Worm (Caenorhabditis elegans) whole organism, late embryonic: ENCODE data around the gene daf-36.

Source experiments
- C38D4.7 ChIP-seq: fragments of 200-800 bp; sonication (Bioruptor generic); optimal IDR thresholded peaks from 2 replicates; lab custom pipeline; 2018; ENCODE audit warnings: mild to moderate bottlenecking, missing genetic modification characterization, moderate library complexity, missing compliant biosample characterization
- T23F11.4 ChIP-seq: fragments of 200-800 bp; sonication (Bioruptor generic); optimal IDR thresholded peaks from 2 replicates; lab custom pipeline; 2018; ENCODE audit warnings: mild to moderate bottlenecking, missing genetic modification characterization, missing compliant biosample characterization
- Y22D7AL.16 ChIP-seq: sonication (generic microtip); optimal IDR thresholded peaks from 2 replicates; lab custom pipeline; 2016; ENCODE audit warnings: missing genetic modification characterization, missing compliant biosample characterization
- ceh-14 ChIP-seq: sonication (generic microtip); optimal IDR thresholded peaks from 2 replicates; lab custom pipeline; 2016; ENCODE audit warnings: missing genotype, missing genetic modification characterization, missing compliant biosample characterization
- ceh-19 ChIP-seq: fragments of 200-800 bp; sonication (Bioruptor generic); optimal IDR thresholded peaks from 2 replicates; lab custom pipeline; 2018; ENCODE audit warnings: mild to moderate bottlenecking, missing genetic modification characterization, missing compliant biosample characterization
- ceh-22 ChIP-seq: sonication (generic microtip); optimal IDR thresholded peaks from 2 replicates; lab custom pipeline; 2017; ENCODE audit warnings: missing biosample characterization, missing genetic modification characterization
- ceh-31 ChIP-seq: sonication (generic microtip); optimal IDR thresholded peaks from 2 replicates; lab custom pipeline; 2016; ENCODE audit warnings: missing genetic modification characterization, missing compliant biosample characterization
- ceh-34 ChIP-seq: sonication (generic microtip); optimal IDR thresholded peaks from 2 replicates; lab custom pipeline; 2016; ENCODE audit warnings: mild to moderate bottlenecking, missing genetic modification characterization, missing compliant biosample characterization
- ceh-45 ChIP-seq: fragments of 200-800 bp; sonication (Bioruptor generic); IDR thresholded peaks from 2 replicates; pipeline ENCODE4 v1.3.6; 2022; ENCODE audit warnings: missing genetic modification reagents, missing genetic modification characterization, missing compliant biosample characterization
- ceh-6 ChIP-seq: fragments of 200-800 bp; sonication (Bioruptor generic); optimal IDR thresholded peaks from 2 replicates; lab custom pipeline; 2018; ENCODE audit warnings: mild to moderate bottlenecking, missing genetic modification characterization, missing compliant biosample characterization
- dmd-4 ChIP-seq: sonication (generic microtip); optimal IDR thresholded peaks from 2 replicates; lab custom pipeline; 2016; ENCODE audit warnings: borderline replicate concordance, missing genetic modification characterization, missing compliant biosample characterization
- dve-1 ChIP-seq: sonication (generic microtip); optimal IDR thresholded peaks from 2 replicates; lab custom pipeline; 2017; ENCODE audit warnings: antibody characterized with exemption, mild to moderate bottlenecking, missing genetic modification characterization, missing compliant biosample characterization
- elt-2 ChIP-seq: sonication (generic microtip); optimal IDR thresholded peaks from 2 replicates; lab custom pipeline; 2016; ENCODE audit warnings: missing genetic modification reagents, missing genetic modification characterization, missing compliant biosample characterization
- eyg-1 ChIP-seq: sonication (generic microtip); optimal IDR thresholded peaks from 2 replicates; lab custom pipeline; 2016; ENCODE audit warnings: missing genotype, missing genetic modification characterization, missing compliant biosample characterization
- fkh-6 ChIP-seq: sonication (generic microtip); optimal IDR thresholded peaks from 2 replicates; lab custom pipeline; 2016; ENCODE audit warnings: missing genetic modification characterization, missing compliant biosample characterization
- hlh-15 ChIP-seq: sonication (generic microtip); optimal IDR thresholded peaks from 2 replicates; lab custom pipeline; 2016; ENCODE audit warnings: missing genetic modification characterization, missing compliant biosample characterization
- lim-6 ChIP-seq: sonication (generic microtip); optimal IDR thresholded peaks from 2 replicates; lab custom pipeline; 2016; ENCODE audit warnings: missing genetic modification characterization, missing compliant biosample characterization
- mec-3 ChIP-seq: sonication (generic microtip); optimal IDR thresholded peaks from 2 replicates; lab custom pipeline; 2016; ENCODE audit warnings: borderline replicate concordance, missing genetic modification characterization, missing compliant biosample characterization
- nfya-1 ChIP-seq: sonication (generic microtip); optimal IDR thresholded peaks from 2 replicates; lab custom pipeline; 2017; ENCODE audit warnings: missing genetic modification characterization, mild to moderate bottlenecking, missing compliant biosample characterization, antibody characterized with exemption, moderate library complexity
- nhr-232 ChIP-seq: sonication (generic microtip); optimal IDR thresholded peaks from 2 replicates; lab custom pipeline; 2016; ENCODE audit warnings: missing genetic modification characterization, missing compliant biosample characterization
- pag-3 ChIP-seq: sonication (generic microtip); optimal IDR thresholded peaks from 2 replicates; lab custom pipeline; 2016; ENCODE audit warnings: missing compliant biosample characterization, missing genetic modification characterization, borderline replicate concordance
- pat-9 ChIP-seq: fragments of 200-800 bp; sonication (Bioruptor generic); optimal IDR thresholded peaks from 2 replicates; lab custom pipeline; 2018; ENCODE audit warnings: mild to moderate bottlenecking, missing genetic modification characterization, moderate library complexity, missing compliant biosample characterization
- pax-1 ChIP-seq: fragments of 150-350 bp; optimal IDR thresholded peaks from 2 replicates; lab custom pipeline; 2014; ENCODE audit warnings: missing biosample characterization, missing genetic modification characterization
- pqm-1 ChIP-seq: sonication (generic microtip); optimal IDR thresholded peaks from 2 replicates; lab custom pipeline; 2016; ENCODE audit warnings: missing genetic modification characterization, missing compliant biosample characterization
- pros-1 ChIP-seq: fragments of 150-350 bp; optimal IDR thresholded peaks from 2 replicates; lab custom pipeline; 2014; ENCODE audit warnings: missing biosample characterization, missing genetic modification reagents, missing genetic modification characterization
- ref-2 ChIP-seq: sonication (generic microtip); optimal IDR thresholded peaks from 2 replicates; lab custom pipeline; 2016; ENCODE audit warnings: missing genetic modification characterization, missing compliant biosample characterization
- sdc-2 ChIP-seq: sonication (generic microtip); optimal IDR thresholded peaks from 2 replicates; lab custom pipeline; 2016; ENCODE audit warnings: missing genotype, missing genetic modification characterization, missing compliant biosample characterization
- tbx-2 ChIP-seq: sonication (generic microtip); optimal IDR thresholded peaks from 2 replicates; lab custom pipeline; 2016; ENCODE audit warnings: missing genetic modification characterization, missing compliant biosample characterization
- tbx-7 ChIP-seq: sonication (generic microtip); optimal IDR thresholded peaks from 2 replicates; lab custom pipeline; 2016; ENCODE audit warnings: missing genotype, missing genetic modification characterization, missing compliant biosample characterization
- ttx-3 ChIP-seq: sonication (generic microtip); optimal IDR thresholded peaks from 2 replicates; lab custom pipeline; 2016; ENCODE audit warnings: missing genetic modification reagents, missing genetic modification characterization, missing compliant biosample characterization
- unc-3 ChIP-seq, 2 experiments: fragments of 200-800 bp in 1 of 2; sonication (Bioruptor generic) in 1 of 2; sonication (generic microtip) in 1 of 2; conservative IDR thresholded peaks in 1 of 2; optimal IDR thresholded peaks in 1 of 2; 2 replicates each; pipeline versions ENCODE4 v1.3.6 to Lab custom; 2016 to 2022; ENCODE audit warnings: missing compliant biosample characterization in 2 of 2, missing genetic modification characterization in 2 of 2, missing genetic modification reagents in 1 of 2
- unc-42 ChIP-seq: sonication (generic microtip); optimal IDR thresholded peaks from 2 replicates; lab custom pipeline; 2016; ENCODE audit warnings: missing genotype, missing genetic modification characterization, missing compliant biosample characterization
- unc-55 ChIP-seq: sonication (generic microtip); optimal IDR thresholded peaks from 2 replicates; lab custom pipeline; 2017; ENCODE audit warnings: missing biosample characterization, missing genetic modification reagents, missing genetic modification characterization
- unc-86 ChIP-seq: sonication (generic microtip); optimal IDR thresholded peaks from 2 replicates; lab custom pipeline; 2016; ENCODE audit warnings: missing genetic modification characterization, missing compliant biosample characterization
- ztf-16 ChIP-seq: sonication (generic microtip); optimal IDR thresholded peaks from 2 replicates; lab custom pipeline; 2017; ENCODE audit warnings: missing genetic modification characterization, missing compliant biosample characterization

daf-36 gene

ce11 chrV:10244018-10244720 lies 18.7 kb upstream of the daf-36 start:
- no peak for TF ChIP-seq fkh-6 (tag; lab: Kevin White, UChicago)
- peak; percentile 76 for TF ChIP-seq elt-2 (tag; lab: Kevin White, UChicago)

- no peak for TF ChIP-seq pax-1
Observed at ce11 chrV:10243105-10243504, 17.6 kb upstream of the daf-36 start, which contains the start of gene C12D8.9. C12D8.9 (minus strand) TSS chrV:10243205.

- TF ChIP-seq pag-3, result no peak
- no peak for TF ChIP-seq dve-1 (tag; lab: Kevin White, UChicago)
- TF ChIP-seq C38D4.7, result no peak
- TF ChIP-seq fkh-6 (tag; lab: Kevin White, UChicago), result no peak
- no peak for TF ChIP-seq pat-9 (tag; lab: Kevin White, UChicago)
- TF ChIP-seq unc-42 (tag; lab: Kevin White, UChicago), result no peak
- no peak for TF ChIP-seq Y22D7AL.16
- no peak for TF ChIP-seq unc-86 (tag; lab: Kevin White, UChicago)
- TF ChIP-seq ceh-14, result no peak
- TF ChIP-seq ceh-34 (tag; lab: Kevin White, UChicago), result no peak
- TF ChIP-seq nfya-1, result no peak
- no peak for TF ChIP-seq ceh-6 (GFP tag; lab: Kevin White, UChicago)
- no peak for TF ChIP-seq unc-3 (GFP tag; conservative IDR thresholded peaks at IDR 0.05; lab: Robert Waterston, UW)
- TF ChIP-seq unc-3 (tag; optimal IDR thresholded peaks at IDR 0.05; lab: Kevin White, UChicago), result no peak
- TF ChIP-seq sdc-2 (tag; lab: Kevin White, UChicago), result no peak
- TF ChIP-seq T23F11.4, result no peak
- TF ChIP-seq pax-1, result no peak
Observed at ce11 chrV:10241121-10241803, 15.8 kb upstream of the daf-36 start, which contains the start of the genes C12D8.21 and col-148. C12D8.21 (minus strand) TSS chrV:10241188. col-148 (plus strand) TSS chrV:10241753.

ce11 chrV:10239861-10240260 lies 14.4 kb upstream of the daf-36 start, which contains the start of gene fipr-8:
fipr-8 (minus strand) TSS chrV:10239961.
- TF ChIP-seq pros-1 (tag; lab: Kevin White, UChicago), result no peak
- TF ChIP-seq, all 69 proteins: peak for 0

ce11 chrV:10238665-10239064 lies 13.2 kb upstream of the daf-36 start, which contains the start of gene fubl-1:
fubl-1 (minus strand) TSS chrV:10238866.
- TF ChIP-seq unc-55 (peak; percentile 30), ttx-3 (tag; lab: Kevin White, UChicago) (no peak), dmd-4 (no peak), ceh-45 (GFP tag; lab: Robert Waterston, UW) (no peak), ceh-22 (tag; lab: Kevin White, UChicago) (no peak), unc-86 (tag; lab: Kevin White, UChicago) (no peak), tbx-7 (no peak), pqm-1 (no peak), lim-6 (no peak), tbx-2 (peak; percentile 26), ceh-31 (tag; lab: Kevin White, UChicago) (peak; percentile 59), eyg-1 (tag; lab: Kevin White, UChicago) (no peak)

- TF ChIP-seq nfya-1, result no peak
- no peak for TF ChIP-seq eyg-1 (tag; lab: Kevin White, UChicago)
- no peak for TF ChIP-seq ztf-16
- no peak for TF ChIP-seq hlh-15 (tag; lab: Kevin White, UChicago)
- TF ChIP-seq mec-3 (tag; lab: Kevin White, UChicago), result no peak
- no peak for TF ChIP-seq ceh-19 (GFP tag; lab: Kevin White, UChicago)
- TF ChIP-seq ref-2, result no peak
- no peak for TF ChIP-seq ceh-14
- TF ChIP-seq nhr-232 (tag; lab: Kevin White, UChicago), result no peak
- no peak for TF ChIP-seq ceh-31 (tag; lab: Kevin White, UChicago)
Observed at ce11 chrV:10237959-10238444, 12.5 kb upstream of the daf-36 start.
